Worm (Caenorhabditis elegans) whole organism, L4 larva: ENCODE data around the gene F22E5.9.

Source experiments
- F10B5.3 ChIP-seq: sonication (generic microtip); optimal IDR thresholded peaks from 2 replicates; lab custom pipeline; 2016; ENCODE audit warnings: mild to moderate bottlenecking, missing genetic modification characterization, missing compliant biosample characterization
- F26F4.8 ChIP-seq: fragments of 200-800 bp; sonication (Bioruptor generic); conservative IDR thresholded peaks from 2 replicates; pipeline ENCODE4 v1.3.6; 2022; ENCODE audit warnings: missing genetic modification characterization, missing compliant biosample characterization
- F37D6.2 ChIP-seq: sonication (generic microtip); optimal IDR thresholded peaks from 2 replicates; lab custom pipeline; 2016; ENCODE audit warnings: mild to moderate bottlenecking, missing genetic modification characterization, missing compliant biosample characterization
- Y48G9A.11 ChIP-seq: fragments of 200-800 bp; sonication (Bioruptor generic); IDR thresholded peaks from 2 replicates; pipeline ENCODE4 v1.3.6; 2022; ENCODE audit warnings: missing genetic modification reagents, missing genetic modification characterization, missing compliant biosample characterization
- ZK546.5 ChIP-seq, 2 experiments: sonication (generic microtip); optimal IDR thresholded peaks; 2 replicates each; lab custom pipeline; 2017; ENCODE audit warnings: missing biosample characterization in 2 of 2, missing genetic modification characterization in 2 of 2
- aha-1 ChIP-seq: fragments of 150-350 bp; peaks from one replicate; lab custom pipeline; 2014; ENCODE audit warnings: missing biosample characterization, missing genetic modification characterization
- cey-2 ChIP-seq: sonication (generic microtip); optimal IDR thresholded peaks from 3 replicates; lab custom pipeline; 2017; ENCODE audit warnings: missing genetic modification characterization, mild to moderate bottlenecking, missing compliant biosample characterization, antibody characterized with exemption, borderline replicate concordance; ENCODE audit not compliant: insufficient read depth
- ctbp-1 ChIP-seq: fragments of 200-800 bp; sonication (Bioruptor generic); IDR thresholded peaks from 2 replicates; pipeline ENCODE4 v1.3.6; 2022; ENCODE audit warnings: missing genetic modification reagents, missing genetic modification characterization, missing compliant biosample characterization
- daf-12 ChIP-seq: fragments of 150-350 bp; optimal IDR thresholded peaks from 2 replicates; lab custom pipeline; 2014; ENCODE audit warnings: missing biosample characterization, missing genetic modification reagents, missing genetic modification characterization
- dve-1 ChIP-seq: sonication (generic microtip); optimal IDR thresholded peaks from 2 replicates; lab custom pipeline; 2017; ENCODE audit warnings: antibody characterized with exemption, mild to moderate bottlenecking, missing genetic modification characterization, missing compliant biosample characterization; ENCODE audit not compliant: insufficient read depth
- egl-27 ChIP-seq: sonication (generic microtip); optimal IDR thresholded peaks from 3 replicates; lab custom pipeline; 2017; ENCODE audit warnings: missing biosample characterization, missing genetic modification reagents, missing genetic modification characterization
- egl-43 ChIP-seq: fragments of 200-800 bp; sonication (Bioruptor generic); IDR thresholded peaks from 2 replicates; pipeline ENCODE4 v1.3.6; 2022; ENCODE audit warnings: missing genetic modification reagents, missing genetic modification characterization, missing compliant biosample characterization
- jun-1 ChIP-seq: fragments of 150-350 bp; optimal IDR thresholded peaks from 2 replicates; lab custom pipeline; 2014; ENCODE audit warnings: missing biosample characterization, missing genetic modification reagents, missing genetic modification characterization
- lin-39 ChIP-seq: fragments of 150-350 bp; optimal IDR thresholded peaks from 2 replicates; lab custom pipeline; 2014; ENCODE audit warnings: missing biosample characterization, missing genetic modification reagents, missing genetic modification characterization
- lir-3 ChIP-seq: sonication (generic microtip); optimal IDR thresholded peaks from 2 replicates; lab custom pipeline; 2016; ENCODE audit warnings: mild to moderate bottlenecking, missing genetic modification characterization, missing compliant biosample characterization
- madf-5 ChIP-seq, 2 experiments: fragments of 200-800 bp; sonication (Bioruptor generic); IDR thresholded peaks; 2 replicates each; pipeline ENCODE4 v1.3.6; 2022; ENCODE audit warnings: missing compliant biosample characterization in 2 of 2, missing genetic modification characterization in 2 of 2
- mdt-29 ChIP-seq: fragments of 200-800 bp; sonication (Bioruptor generic); IDR thresholded peaks from 2 replicates; pipeline ENCODE4 v1.3.6; 2022; ENCODE audit warnings: missing genetic modification reagents, missing genetic modification characterization, missing compliant biosample characterization
- mes-2 ChIP-seq: sonication (generic microtip); optimal IDR thresholded peaks from 2 replicates; lab custom pipeline; 2016; ENCODE audit warnings: missing genotype, mild to moderate bottlenecking, missing genetic modification characterization, missing compliant biosample characterization; ENCODE audit not compliant: poor library complexity, severe bottlenecking
- mxl-2 ChIP-seq: fragments of 200-800 bp; sonication (Bioruptor generic); conservative IDR thresholded peaks from 2 replicates; pipeline ENCODE4 v1.3.6; 2022; ENCODE audit warnings: missing genetic modification reagents, missing genetic modification characterization, missing compliant biosample characterization
- mxl-3 ChIP-seq: fragments of 200-800 bp; sonication (Bioruptor generic); optimal IDR thresholded peaks from 2 replicates; lab custom pipeline; 2018; ENCODE audit warnings: mild to moderate bottlenecking, missing genetic modification characterization, missing compliant biosample characterization
- nhr-11 ChIP-seq: fragments of 150-350 bp; optimal IDR thresholded peaks from 2 replicates; lab custom pipeline; 2014; ENCODE audit warnings: missing biosample characterization, missing genetic modification characterization
- nhr-111 ChIP-seq: fragments of 200-800 bp; sonication (Bioruptor generic); optimal IDR thresholded peaks from 2 replicates; lab custom pipeline; 2018; ENCODE audit warnings: mild to moderate bottlenecking, missing genetic modification characterization, missing compliant biosample characterization
- nhr-237 ChIP-seq: sonication (generic microtip); optimal IDR thresholded peaks from 2 replicates; lab custom pipeline; 2017; ENCODE audit warnings: missing biosample characterization, missing genetic modification characterization
- nhr-25 ChIP-seq: sonication (generic microtip); optimal IDR thresholded peaks from 2 replicates; lab custom pipeline; 2017; ENCODE audit warnings: missing genetic modification characterization, mild to moderate bottlenecking, missing compliant biosample characterization, antibody characterized with exemption, moderate library complexity, borderline replicate concordance; ENCODE audit not compliant: insufficient read depth
- nhr-28 ChIP-seq: fragments of 150-350 bp; optimal IDR thresholded peaks from 2 replicates; lab custom pipeline; 2014; ENCODE audit warnings: missing biosample characterization, missing genetic modification characterization
- nhr-41 ChIP-seq: fragments of 200-800 bp; sonication (Bioruptor generic); IDR thresholded peaks from 2 replicates; pipeline ENCODE4 v1.3.6; 2022; ENCODE audit warnings: missing genetic modification reagents, missing genetic modification characterization, missing compliant biosample characterization
- pha-4 ChIP-seq, 2 experiments: fragments of 150-350 bp in 1 of 2; fragments of 200-800 bp in 1 of 2; sonication (Bioruptor generic) in 1 of 2; IDR thresholded peaks in 1 of 2; optimal IDR thresholded peaks in 1 of 2; 2 replicates each; pipeline versions ENCODE4 v1.3.6 to Lab custom; 2014 to 2022; ENCODE audit warnings: missing genetic modification characterization in 2 of 2, missing genetic modification reagents in 2 of 2, missing biosample characterization in 1 of 2, missing compliant biosample characterization in 1 of 2
- set-16 ChIP-seq: fragments of 200-800 bp; sonication (Bioruptor generic); IDR thresholded peaks from 2 replicates; pipeline ENCODE4 v1.3.6; 2022; ENCODE audit warnings: missing genetic modification reagents, missing genetic modification characterization, missing compliant biosample characterization
- snpc-1.2 ChIP-seq: fragments of 200-800 bp; sonication (Bioruptor generic); IDR thresholded peaks from 2 replicates; pipeline ENCODE4 v1.3.6; 2022; ENCODE audit warnings: missing genetic modification reagents, missing genetic modification characterization, missing compliant biosample characterization
- spr-1 ChIP-seq: sonication (generic microtip); optimal IDR thresholded peaks from 2 replicates; lab custom pipeline; 2016; ENCODE audit warnings: mild to moderate bottlenecking, missing genetic modification characterization, missing compliant biosample characterization
- tra-1 ChIP-seq: fragments of 200-800 bp; sonication (Bioruptor generic); IDR thresholded peaks from 2 replicates; pipeline ENCODE4 v1.3.6; 2022; ENCODE audit warnings: missing genetic modification reagents, missing genetic modification characterization, missing compliant biosample characterization
- zfp-2 ChIP-seq: sonication (generic microtip); optimal IDR thresholded peaks from 2 replicates; lab custom pipeline; 2016; ENCODE audit warnings: mild to moderate bottlenecking, missing genetic modification characterization, missing compliant biosample characterization
- zip-2 ChIP-seq: fragments of 150-350 bp; optimal IDR thresholded peaks from 2 replicates; lab custom pipeline; 2014; ENCODE audit warnings: missing biosample characterization, missing genetic modification characterization

The F22E5.9 gene

ce11 chrII:2624792-2625191 is 13.4 kb upstream of the F22E5.9 start, which contains the start of gene lgc-28:
Gene lgc-28 (plus strand): TSS chrII:2625092.
- no peak for TF ChIP-seq set-16
- no peak for TF ChIP-seq pha-4 (GFP tag; IDR thresholded peaks at IDR 0.05; lab: Robert Waterston, UW)
- no peak for TF ChIP-seq pha-4 (tag; optimal IDR thresholded peaks at IDR 0.05; lab: Kevin White, UChicago)
- TF ChIP-seq daf-12 (tag; lab: Kevin White, UChicago): no peak
- TF ChIP-seq nhr-28: no peak
- TF ChIP-seq lin-39 (tag; lab: Kevin White, UChicago): no peak
- no peak for TF ChIP-seq F10B5.3

DNA sequence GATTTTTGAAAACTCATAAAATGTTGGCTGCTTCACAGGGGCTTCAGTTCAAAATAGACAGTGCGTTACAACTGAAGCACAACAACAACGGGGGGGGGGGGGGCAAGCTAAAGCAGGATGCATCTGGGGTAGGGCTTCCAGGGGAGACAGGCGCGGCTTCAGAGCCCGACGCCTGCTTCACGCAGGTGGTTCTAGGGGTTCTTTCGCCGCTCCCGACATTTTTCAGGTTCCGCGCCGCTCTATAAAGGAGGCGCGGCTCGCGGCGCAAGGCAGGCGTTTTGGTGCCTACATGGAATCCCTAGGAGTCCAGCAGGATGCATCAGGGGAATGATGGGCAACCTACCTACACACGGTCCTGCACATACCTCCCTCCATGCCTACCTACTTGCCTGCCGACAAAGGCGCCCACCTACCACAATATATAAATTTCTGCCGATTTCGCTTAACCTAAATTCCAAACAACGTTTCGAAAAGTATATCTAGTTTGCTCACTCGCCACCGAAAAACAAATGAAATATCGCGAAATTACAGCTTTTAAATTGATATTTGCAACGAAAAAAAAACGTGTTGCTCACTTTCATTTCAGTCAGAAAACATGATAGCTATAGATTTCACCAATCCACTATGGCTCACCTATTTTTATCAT is 10.9 kb upstream of the F22E5.9 start, which contains the start of gene sri-71:
sri-71 (plus strand) TSS at position 596 of the 646 bp plus-strand sequence.
- TF ChIP-seq snpc-1.2 (GFP tag; lab: Robert Waterston, UW) (no peak), mxl-2 (GFP tag; lab: Robert Waterston, UW) (no peak), egl-43 (GFP tag; lab: Robert Waterston, UW) (peak; percentile 65; the same call in 1 of the 2 replicates), nhr-25 (tag; lab: Kevin White, UChicago) (no peak), mes-2 (tag; lab: Kevin White, UChicago) (no peak), set-16 (peak; percentile 93), aha-1 (tag; lab: Kevin White, UChicago) (peak; percentile 10), nhr-11 (tag; lab: Kevin White, UChicago) (no peak), mdt-29 (GFP tag; lab: Robert Waterston, UW) (no peak), ctbp-1 (GFP tag; lab: Robert Waterston, UW) (no peak), egl-27 (tag; lab: Kevin White, UChicago) (no peak), zfp-2 (tag; lab: Kevin White, UChicago) (no peak), F37D6.2 (no peak), lir-3 (tag; lab: Kevin White, UChicago) (no peak)
- TF ChIP-seq, all 104 proteins: peak for 3

ce11 chrII:2628401-2628800 is 9.8 kb upstream of the F22E5.9 start:
- TF ChIP-seq nhr-11 (tag; lab: Kevin White, UChicago) (no peak), Y48G9A.11 (GFP tag; lab: Robert Waterston, UW) (no peak), mxl-2 (GFP tag; lab: Robert Waterston, UW) (no peak), lir-3 (tag; lab: Kevin White, UChicago) (no peak), F26F4.8 (GFP tag; lab: Robert Waterston, UW) (0 out of 2 replicates have a peak, but pooled peaks have one; percentile 26), zfp-2 (tag; lab: Kevin White, UChicago) (no peak), egl-27 (tag; lab: Kevin White, UChicago) (no peak), nhr-28 (no peak), dve-1 (tag; lab: Kevin White, UChicago) (no peak), zip-2 (tag; lab: Kevin White, UChicago) (no peak), egl-43 (GFP tag; lab: Robert Waterston, UW) (peak; percentile 67; the same call in 1 of the 2 replicates), set-16 (peak; percentile 91)

DNA sequence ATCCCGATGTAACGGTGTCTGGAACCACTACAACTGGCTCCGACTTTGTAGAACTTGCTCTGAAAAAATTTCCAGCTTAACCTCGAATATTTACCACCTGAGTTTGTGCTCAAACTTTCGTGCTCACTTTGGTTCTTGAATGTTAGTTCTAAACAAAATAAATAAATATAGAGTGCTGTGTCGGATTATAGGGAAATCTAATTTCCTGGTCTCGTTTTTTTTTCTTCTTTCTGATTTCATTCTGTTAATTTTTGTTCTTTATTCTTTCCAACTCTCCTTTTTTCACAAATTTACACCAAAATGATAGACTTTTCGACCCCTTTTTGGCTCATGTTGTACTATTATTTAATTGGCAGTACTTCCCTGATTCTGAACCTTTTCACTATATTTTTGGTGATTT is 8.9 kb upstream of the F22E5.9 start, which contains the start of gene sri-37:
sri-37 (plus strand) TSS at position 301 of the 400 bp plus-strand sequence.
- no peak for TF ChIP-seq ZK546.5 (tag; optimal IDR thresholded peaks at IDR 0.05; lab: Kevin White, UChicago)
- TF ChIP-seq mxl-3 (GFP tag; lab: Kevin White, UChicago): no peak
- TF ChIP-seq mes-2 (tag; lab: Kevin White, UChicago): no peak
- no peak for TF ChIP-seq cey-2 (tag; lab: Kevin White, UChicago)
- TF ChIP-seq madf-5 (GFP tag; IDR thresholded peaks at IDR 0.05; lab: Robert Waterston, UW): no peak
- TF ChIP-seq spr-1 (tag; lab: Kevin White, UChicago): no peak
- TF ChIP-seq nhr-111 (GFP tag; lab: Kevin White, UChicago): no peak
- TF ChIP-seq nhr-237 (tag; lab: Kevin White, UChicago): no peak
- no peak for TF ChIP-seq jun-1
- no peak for TF ChIP-seq tra-1 (GFP tag; lab: Robert Waterston, UW)
- TF ChIP-seq nhr-41 (GFP tag; lab: Robert Waterston, UW): no peak
- TF ChIP-seq, all 104 proteins: peak for 0
